Worm (Caenorhabditis elegans) whole organism, L1 larva: Measurements from ENCODE around the gene unc-4.

Experiments
- C16A3.4 ChIP-seq: fragments of 150-350 bp; optimal IDR thresholded peaks from 2 replicates; lab custom pipeline; 2014; ENCODE audit warnings: missing biosample characterization, missing genetic modification characterization
- Y116A8C.19 ChIP-seq: sonication (generic microtip); optimal IDR thresholded peaks from 2 replicates; lab custom pipeline; 2016; ENCODE audit warnings: missing compliant biosample characterization, missing genetic modification characterization, borderline replicate concordance
- aha-1 ChIP-seq: fragments of 150-350 bp; optimal IDR thresholded peaks from 2 replicates; lab custom pipeline; 2014; ENCODE audit warnings: missing biosample characterization, missing genetic modification characterization
- aly-2 ChIP-seq: fragments of 150-350 bp; optimal IDR thresholded peaks from 2 replicates; lab custom pipeline; 2014; ENCODE audit warnings: missing biosample characterization, missing genetic modification characterization
- ama-1 ChIP-seq: fragments of 150-350 bp; optimal IDR thresholded peaks from 2 replicates; lab custom pipeline; 2014
- blmp-1 ChIP-seq: fragments of 150-350 bp; optimal IDR thresholded peaks from 2 replicates; lab custom pipeline; 2014; ENCODE audit warnings: missing biosample characterization, missing genetic modification characterization
- ceh-8 ChIP-seq: fragments of 200-800 bp; sonication (Bioruptor generic); optimal IDR thresholded peaks from 2 replicates; lab custom pipeline; 2018; ENCODE audit warnings: mild to moderate bottlenecking, missing genetic modification characterization, moderate library complexity, missing compliant biosample characterization
- ceh-82 ChIP-seq, 3 experiments: fragments of 150-350 bp in 1 of 3; sonication (generic microtip) in 2 of 3; optimal IDR thresholded peaks; 2 replicates each; lab custom pipeline; 2014 to 2017; ENCODE audit warnings: missing biosample characterization in 3 of 3, missing genetic modification characterization in 3 of 3
- ceh-88 ChIP-seq: fragments of 200-800 bp; sonication (Bioruptor generic); IDR thresholded peaks from 2 replicates; pipeline ENCODE4 v1.3.6; 2022; ENCODE audit warnings: missing genetic modification characterization, missing compliant biosample characterization
- ceh-90 ChIP-seq: sonication (generic microtip); optimal IDR thresholded peaks from 2 replicates; lab custom pipeline; 2016; ENCODE audit warnings: missing genetic modification characterization, missing compliant biosample characterization
- dpl-1 ChIP-seq, 3 experiments: fragments of 150-350 bp in 2 of 3; sonication (generic microtip) in 1 of 3; optimal IDR thresholded peaks; 2 replicates each; lab custom pipeline; 2014 to 2017; ENCODE audit warnings: missing biosample characterization in 3 of 3, missing genetic modification characterization in 3 of 3, missing genetic modification reagents in 3 of 3
- dsc-1 ChIP-seq: sonication (generic microtip); optimal IDR thresholded peaks from 2 replicates; lab custom pipeline; 2016; ENCODE audit warnings: mild to moderate bottlenecking, missing genetic modification characterization, missing compliant biosample characterization
- efl-1 ChIP-seq, 4 experiments: fragments of 150-350 bp; optimal IDR thresholded peaks in 3 of 4; peaks in 1 of 4; 1 replicate in 1 of 4; 2 replicates in 3 of 4; lab custom pipeline; 2014; ENCODE audit warnings: missing biosample characterization in 2 of 4, missing genetic modification characterization in 2 of 4, missing genetic modification reagents in 2 of 4
- egl-27 ChIP-seq, 2 experiments: fragments of 150-350 bp in 1 of 2; sonication (generic microtip); optimal IDR thresholded peaks; 3 replicates each; lab custom pipeline; 2017 to 2018; ENCODE audit warnings: missing biosample characterization in 2 of 2, missing genetic modification characterization in 2 of 2, missing genetic modification reagents in 2 of 2
- elt-2 ChIP-seq: sonication (generic microtip); optimal IDR thresholded peaks from 2 replicates; lab custom pipeline; 2016; ENCODE audit warnings: missing genetic modification characterization, mild to moderate bottlenecking, inconsistent platforms, missing compliant biosample characterization, missing genetic modification reagents
- fkh-4 ChIP-seq: sonication (generic microtip); optimal IDR thresholded peaks from 2 replicates; lab custom pipeline; 2016; ENCODE audit warnings: missing compliant biosample characterization, missing genetic modification characterization, borderline replicate concordance
- grh-1 ChIP-seq: fragments of 200-800 bp; sonication (Bioruptor generic); IDR thresholded peaks from 2 replicates; pipeline ENCODE4 v1.3.6; 2022; ENCODE audit warnings: missing genetic modification reagents, missing genetic modification characterization, missing compliant biosample characterization
- hlh-4 ChIP-seq: sonication (generic microtip); optimal IDR thresholded peaks from 2 replicates; lab custom pipeline; 2016; ENCODE audit warnings: mild to moderate bottlenecking, missing genetic modification characterization, missing compliant biosample characterization
- irx-1 ChIP-seq: sonication (generic microtip); optimal IDR thresholded peaks from 2 replicates; lab custom pipeline; 2016; ENCODE audit warnings: missing genetic modification characterization, missing compliant biosample characterization
- isw-1 ChIP-seq: fragments of 200-800 bp; sonication (Bioruptor generic); IDR thresholded peaks from 2 replicates; pipeline ENCODE4 v1.3.6; 2022; ENCODE audit warnings: missing genetic modification characterization, missing compliant biosample characterization
- lin-15B ChIP-seq: fragments of 150-350 bp; sonication (generic microtip); optimal IDR thresholded peaks from 3 replicates; lab custom pipeline; 2014; ENCODE audit warnings: missing biosample characterization, missing genetic modification characterization
- lir-3 ChIP-seq: sonication (generic microtip); optimal IDR thresholded peaks from 2 replicates; lab custom pipeline; 2016; ENCODE audit warnings: mild to moderate bottlenecking, missing genetic modification characterization, moderate library complexity, missing compliant biosample characterization; ENCODE audit not compliant: poor library complexity
- lsy-2 ChIP-seq, 2 experiments: fragments of 150-350 bp; optimal IDR thresholded peaks; 2 replicates each; lab custom pipeline; 2014; ENCODE audit warnings: missing biosample characterization in 2 of 2, missing genetic modification characterization in 2 of 2
- mep-1 ChIP-seq: fragments of 150-350 bp; optimal IDR thresholded peaks from 2 replicates; lab custom pipeline; 2014; ENCODE audit warnings: missing biosample characterization, missing genetic modification characterization
- nhr-19 ChIP-seq: fragments of 200-800 bp; sonication (Bioruptor generic); conservative IDR thresholded peaks from 2 replicates; pipeline ENCODE4 v1.3.6; 2022; ENCODE audit warnings: missing genetic modification characterization, missing compliant biosample characterization
- nhr-237 ChIP-seq: fragments of 150-350 bp; optimal IDR thresholded peaks from 2 replicates; lab custom pipeline; 2014; ENCODE audit warnings: missing biosample characterization, missing genetic modification characterization
- nhr-76 ChIP-seq: sonication (generic microtip); optimal IDR thresholded peaks from 2 replicates; lab custom pipeline; 2017; ENCODE audit warnings: missing biosample characterization, missing genetic modification characterization
- nhr-77 ChIP-seq: fragments of 150-350 bp; optimal IDR thresholded peaks from 2 replicates; lab custom pipeline; 2014; ENCODE audit warnings: missing biosample characterization, missing genetic modification characterization
- nhr-85 ChIP-seq: sonication (generic microtip); peaks from one replicate; lab custom pipeline; 2016; ENCODE audit warnings: missing genetic modification characterization, inconsistent platforms, missing compliant biosample characterization
- pag-3 ChIP-seq: sonication (generic microtip); optimal IDR thresholded peaks from 2 replicates; lab custom pipeline; 2017; ENCODE audit warnings: missing genetic modification characterization, mild to moderate bottlenecking, missing compliant biosample characterization, antibody characterized with exemption, borderline replicate concordance; ENCODE audit not compliant: insufficient read depth
- rnt-1 ChIP-seq: sonication (generic microtip); optimal IDR thresholded peaks from 2 replicates; lab custom pipeline; 2016; ENCODE audit warnings: mild to moderate bottlenecking, missing genetic modification characterization, moderate library complexity, missing compliant biosample characterization
- snpc-4 ChIP-seq: fragments of 150-350 bp; optimal IDR thresholded peaks from 2 replicates; lab custom pipeline; 2014; ENCODE audit warnings: missing biosample characterization, missing genetic modification characterization
- sox-4 ChIP-seq: sonication (generic microtip); optimal IDR thresholded peaks from 2 replicates; lab custom pipeline; 2016; ENCODE audit warnings: missing genetic modification characterization, missing compliant biosample characterization
- sptf-1 ChIP-seq: fragments of 150-350 bp; optimal IDR thresholded peaks from 2 replicates; lab custom pipeline; 2014; ENCODE audit warnings: missing biosample characterization, missing genetic modification characterization
- sup-37 ChIP-seq: fragments of 200-800 bp; sonication (Bioruptor generic); optimal IDR thresholded peaks from 2 replicates; lab custom pipeline; 2018; ENCODE audit warnings: mild to moderate bottlenecking, missing genetic modification characterization, missing compliant biosample characterization
- unc-62 ChIP-seq: fragments of 150-350 bp; optimal IDR thresholded peaks from 2 replicates; lab custom pipeline; 2014; ENCODE audit warnings: missing biosample characterization, missing genetic modification reagents, missing genetic modification characterization
- unc-98 ChIP-seq: fragments of 200-800 bp; sonication (Bioruptor generic); IDR thresholded peaks from 2 replicates; pipeline ENCODE4 v1.3.6; 2022; ENCODE audit warnings: missing genetic modification characterization, missing compliant biosample characterization
- vab-15 ChIP-seq: sonication (generic microtip); optimal IDR thresholded peaks from 2 replicates; lab custom pipeline; 2017; ENCODE audit warnings: missing genotype, mild to moderate bottlenecking, missing genetic modification characterization, missing compliant biosample characterization
- xbp-1 ChIP-seq: sonication (generic microtip); optimal IDR thresholded peaks from 2 replicates; lab custom pipeline; 2016; ENCODE audit warnings: missing genetic modification characterization, missing compliant biosample characterization
- ztf-4 ChIP-seq: fragments of 150-350 bp; optimal IDR thresholded peaks from 2 replicates; lab custom pipeline; 2014; ENCODE audit warnings: missing biosample characterization, missing genetic modification characterization

The unc-4 gene

DNA sequence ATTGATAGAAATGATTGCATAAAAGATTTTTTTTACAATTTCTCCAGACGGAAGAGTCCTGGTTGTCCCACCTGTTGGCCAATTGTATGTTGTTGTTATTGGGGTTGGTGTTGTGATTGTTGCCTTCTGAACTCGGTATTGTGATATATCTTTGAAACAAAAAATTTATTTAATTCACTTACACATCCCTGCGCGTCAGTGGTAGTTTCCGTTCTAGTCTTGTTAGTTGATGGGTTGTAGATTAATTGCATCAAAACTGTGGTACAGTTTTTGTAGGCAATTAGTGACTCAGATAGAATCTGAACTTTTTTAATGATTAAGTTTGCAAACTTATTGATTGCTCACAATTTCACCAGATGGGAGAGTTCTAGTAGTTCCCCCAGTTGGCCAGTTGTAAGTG lies 4.3 kb upstream of the unc-4 start:
- TF ChIP-seq nhr-77 (tag; lab: Kevin White, UChicago) (no peak), efl-1 (optimal IDR thresholded peaks at IDR 0.05; lab: Kevin White, UChicago) (no peak), efl-1 (GFP tag; optimal IDR thresholded peaks at IDR 0.05 in 1 of 2; lab: Kevin White, UChicago) (peak in 1 of 2 experiments; percentile 62), unc-98 (GFP tag; lab: Robert Waterston, UW) (no peak)

DNA sequence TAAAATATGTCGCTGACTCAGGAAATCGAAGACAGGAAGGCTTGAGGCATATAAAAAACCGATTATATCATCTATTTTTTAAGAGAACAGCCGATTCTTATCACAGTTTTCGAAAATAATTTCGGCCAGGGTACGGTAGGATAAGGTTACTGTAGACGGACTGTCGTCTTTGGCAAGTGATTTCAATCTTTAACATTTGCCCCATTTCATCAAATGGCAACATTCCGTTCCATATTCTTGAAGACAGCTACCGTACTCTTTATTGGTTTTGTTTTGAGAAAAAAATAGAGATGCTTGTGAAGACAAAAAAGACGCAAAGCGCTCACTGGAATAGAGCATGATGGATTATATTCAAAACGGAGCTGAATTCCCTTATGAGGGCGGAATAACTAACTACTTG lies 1.4 kb downstream of the unc-4 start:
- TF ChIP-seq dsc-1 (tag; lab: Kevin White, UChicago) (no peak), fkh-4 (tag; lab: Kevin White, UChicago) (no peak), isw-1 (no peak), nhr-237 (tag; lab: Kevin White, UChicago) (no peak), nhr-85 (tag; lab: Kevin White, UChicago) (no peak), hlh-4 (tag; lab: Kevin White, UChicago) (no peak), blmp-1 (tag; lab: Kevin White, UChicago) (no peak), sup-37 (GFP tag; lab: Kevin White, UChicago) (no peak), vab-15 (no peak), grh-1 (GFP tag; lab: Robert Waterston, UW) (no peak), ceh-90 (tag; lab: Kevin White, UChicago) (no peak), ceh-82 (tag; optimal IDR thresholded peaks at IDR 0.05; lab: Kevin White, UChicago) (no peak), mep-1 (tag; lab: Kevin White, UChicago) (no peak), nhr-19 (GFP tag; lab: Robert Waterston, UW) (no peak), lsy-2 (tag; optimal IDR thresholded peaks at IDR 0.05; lab: Kevin White, UChicago) (no peak), ama-1 (lab: Kevin White, UChicago) (no peak), unc-62 (no peak), egl-27 (tag; optimal IDR thresholded peaks at IDR 0.05; lab: Kevin White, UChicago) (no peak), ceh-8 (GFP tag; lab: Kevin White, UChicago) (no peak), ztf-4 (tag; lab: Kevin White, UChicago) (no peak)

DNA sequence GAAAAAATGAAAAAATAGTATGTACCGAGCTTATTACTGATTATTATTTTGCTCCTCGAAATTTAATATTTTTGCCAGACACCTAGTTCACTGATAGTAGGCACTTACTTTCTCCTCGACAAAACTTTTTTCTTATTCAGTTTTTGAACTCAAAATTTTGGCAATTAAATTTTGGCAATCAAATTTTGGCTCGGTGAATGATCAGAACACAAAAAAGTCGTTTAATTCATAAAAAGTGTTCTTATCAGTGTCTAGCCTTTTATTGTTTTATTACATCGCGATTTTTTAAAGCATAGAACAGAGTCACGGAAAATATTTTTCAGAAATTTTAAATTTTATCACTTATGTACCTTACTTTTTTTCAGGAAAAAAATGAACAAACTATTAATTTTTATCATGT lies 5.0 kb downstream of the unc-4 start:
- no peak for TF ChIP-seq aha-1 (tag; lab: Kevin White, UChicago)
- TF ChIP-seq lir-3: no peak
- TF ChIP-seq snpc-4 (tag; lab: Kevin White, UChicago): no peak
- no peak for TF ChIP-seq lin-15B (tag; lab: Kevin White, UChicago)
- TF ChIP-seq C16A3.4 (tag; lab: Kevin White, UChicago): no peak
- TF ChIP-seq sox-4 (tag; lab: Kevin White, UChicago): no peak
- TF ChIP-seq xbp-1 (tag; lab: Kevin White, UChicago): no peak
- no peak for TF ChIP-seq nhr-76 (tag; lab: Kevin White, UChicago)
- no peak for TF ChIP-seq irx-1 (tag; lab: Kevin White, UChicago)
- no peak for TF ChIP-seq sptf-1 (tag; lab: Kevin White, UChicago)

DNA sequence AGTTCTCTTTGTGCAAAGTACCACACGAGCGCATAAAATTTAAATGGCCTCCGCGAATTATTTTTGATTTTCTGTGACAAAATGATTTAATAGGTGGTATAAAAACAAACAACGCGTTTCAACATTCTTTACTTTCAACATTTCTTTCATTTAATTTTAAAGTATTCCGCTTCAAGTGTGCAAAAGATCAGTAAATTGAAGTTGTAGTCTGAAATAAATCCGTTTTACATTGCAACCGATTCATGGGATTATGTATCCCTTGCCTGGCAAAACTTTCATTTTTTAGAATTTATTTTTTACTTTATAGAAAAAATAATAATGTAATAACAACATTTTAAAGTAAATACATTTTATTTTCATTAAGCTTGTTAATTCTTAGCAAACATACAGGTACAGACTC lies 5.7 kb downstream of the unc-4 start, which contains the start of gene F26C11.1:
F26C11.1 (plus strand) TSS at position 301 of the 400 bp plus-strand sequence.
- TF ChIP-seq egl-27 (tag; optimal IDR thresholded peaks at IDR 0.05; lab: Kevin White, UChicago) (no peak), dsc-1 (tag; lab: Kevin White, UChicago) (no peak), nhr-85 (tag; lab: Kevin White, UChicago) (no peak), sup-37 (GFP tag; lab: Kevin White, UChicago) (no peak), aha-1 (tag; lab: Kevin White, UChicago) (no peak), pag-3 (tag; lab: Kevin White, UChicago) (no peak), aly-2 (tag; lab: Kevin White, UChicago) (no peak), dpl-1 (GFP tag; optimal IDR thresholded peaks at IDR 0.05; lab: Kevin White, UChicago) (no peak), ceh-88 (GFP tag; lab: Robert Waterston, UW) (no peak), rnt-1 (no peak), lsy-2 (tag; optimal IDR thresholded peaks at IDR 0.05; lab: Kevin White, UChicago) (no peak), fkh-4 (tag; lab: Kevin White, UChicago) (no peak), Y116A8C.19 (tag; lab: Kevin White, UChicago) (no peak), elt-2 (tag; lab: Kevin White, UChicago) (no peak)
